Fruit fly (Drosophila melanogaster) whole organism, wandering third instar larva: ENCODE results near the gene Drsl3.

Experiments used
- Abd-B ChIP-seq: fragments of >200 bp; optimal IDR thresholded peaks from 2 replicates; lab custom pipeline; 2017; ENCODE audit warnings: missing biosample characterization, missing genetic modification characterization
- CG32264 ChIP-seq: fragments of 200-800 bp; sonication (Bioruptor generic); optimal IDR thresholded peaks from 2 replicates; lab custom pipeline; 2016; ENCODE audit warnings: missing biosample characterization, missing genetic modification characterization
- CG9705 ChIP-seq: fragments of 200-800 bp; sonication (Bioruptor generic); optimal IDR thresholded peaks from 2 replicates; lab custom pipeline; 2018; ENCODE audit warnings: missing biosample characterization, mild to moderate bottlenecking, missing genetic modification characterization
- CrebA ChIP-seq: fragments of 200-800 bp; sonication (Bioruptor generic); optimal IDR thresholded peaks from 2 replicates; lab custom pipeline; 2016; ENCODE audit warnings: missing biosample characterization, mild to moderate bottlenecking, missing genetic modification characterization, borderline replicate concordance
- Dfd ChIP-seq: fragments of >200 bp; optimal IDR thresholded peaks from 2 replicates; lab custom pipeline; 2017; ENCODE audit warnings: missing biosample characterization, missing genetic modification characterization
- Dif ChIP-seq: fragments of 200-275, 200-300 bp; sonication (Bioruptor generic); optimal IDR thresholded peaks from 2 replicates; lab custom pipeline; 2018; ENCODE audit warnings: missing biosample characterization, missing genetic modification characterization; ENCODE audit not compliant: partially characterized antibody
- GATAd ChIP-seq: sonication (Bioruptor generic); optimal IDR thresholded peaks from 2 replicates; lab custom pipeline; 2016; ENCODE audit warnings: missing biosample characterization, missing genetic modification characterization
- HLH106 ChIP-seq: fragments of 200-800 bp; optimal IDR thresholded peaks from 3 replicates; lab custom pipeline; 2019; ENCODE audit warnings: missing biosample characterization, mild to moderate bottlenecking, missing genetic modification characterization, moderate library complexity
- Hnf4 ChIP-seq: fragments of 200-800 bp; sonication (Bioruptor generic); optimal IDR thresholded peaks from 2 replicates; lab custom pipeline; 2016; ENCODE audit warnings: missing biosample characterization, mild to moderate bottlenecking, missing genetic modification characterization
- Hr83 ChIP-seq: fragments of 200-300 bp; sonication (Bioruptor generic); optimal IDR thresholded peaks from 2 replicates; lab custom pipeline; 2016; ENCODE audit warnings: missing biosample characterization, mild to moderate bottlenecking, missing genetic modification characterization, moderate library complexity; ENCODE audit not compliant: poor library complexity, severe bottlenecking
- Jra ChIP-seq: sonication (Bioruptor generic); optimal IDR thresholded peaks from 2 replicates; lab custom pipeline; 2016; ENCODE audit warnings: missing biosample characterization, missing genetic modification characterization
- Mio ChIP-seq: sonication (Bioruptor generic); optimal IDR thresholded peaks from 2 replicates; lab custom pipeline; 2016; ENCODE audit warnings: missing biosample characterization, missing genetic modification characterization
- Myc ChIP-seq: fragments of >200 bp; optimal IDR thresholded peaks from 2 replicates; lab custom pipeline; 2017
- N ChIP-seq: fragments of >200 bp; optimal IDR thresholded peaks from 2 replicates; lab custom pipeline; 2018; ENCODE audit warnings: missing biosample characterization, missing external identifiers, missing genetic modification characterization
- OdsH ChIP-seq: fragments of 200-800 bp; sonication (Bioruptor generic); optimal IDR thresholded peaks from 2 replicates; lab custom pipeline; 2016; ENCODE audit warnings: missing biosample characterization, mild to moderate bottlenecking, missing genetic modification characterization
- Rel ChIP-seq, 2 experiments: fragments of 200-800 bp; sonication (Bioruptor generic) in 1 of 2; optimal IDR thresholded peaks; 2 replicates in 1 of 2; 3 replicates in 1 of 2; lab custom pipeline; 2016 to 2019; ENCODE audit warnings: mild to moderate bottlenecking in 2 of 2, missing biosample characterization in 2 of 2, missing genetic modification characterization in 2 of 2, moderate library complexity in 1 of 2
- Sp1 ChIP-seq: fragments of 200-800 bp; sonication (Bioruptor generic); optimal IDR thresholded peaks from 3 replicates; lab custom pipeline; 2019; ENCODE audit warnings: missing biosample characterization, mild to moderate bottlenecking, missing genetic modification characterization, moderate library complexity
- br ChIP-seq: fragments of 200-800 bp; sonication (Bioruptor generic); optimal IDR thresholded peaks from 2 replicates; lab custom pipeline; 2016; ENCODE audit warnings: missing biosample characterization, missing genetic modification characterization
- brk ChIP-seq: fragments of 200-800 bp; sonication (Bioruptor generic); optimal IDR thresholded peaks from 2 replicates; lab custom pipeline; 2016; ENCODE audit warnings: missing biosample characterization, mild to moderate bottlenecking, missing genetic modification characterization
- dl ChIP-seq, 2 experiments: fragments of 175-275, 200-275 bp in 1 of 2; fragments of 200-275 bp in 1 of 2; sonication (Bioruptor generic); optimal IDR thresholded peaks; lab custom pipeline; 2018; ENCODE audit warnings: mild to moderate bottlenecking in 2 of 2, missing biosample characterization in 2 of 2, missing genetic modification characterization in 2 of 2, moderate library complexity in 2 of 2; ENCODE audit not compliant: partially characterized antibody in 2 of 2, insufficient read depth in 1 of 2
- dmrt93B ChIP-seq: fragments of 200-800 bp; sonication (Bioruptor generic); optimal IDR thresholded peaks from 2 replicates; lab custom pipeline; 2018; ENCODE audit warnings: missing biosample characterization, mild to moderate bottlenecking, missing genetic modification characterization
- dsf ChIP-seq: sonication (Bioruptor generic); optimal IDR thresholded peaks from 2 replicates; lab custom pipeline; 2016; ENCODE audit warnings: missing biosample characterization, missing genetic modification characterization, borderline replicate concordance
- ey ChIP-seq: fragments of 200-800 bp; sonication (Bioruptor generic); optimal IDR thresholded peaks from 2 replicates; lab custom pipeline; 2016; ENCODE audit warnings: missing biosample characterization, missing genetic modification characterization
- foxo ChIP-seq, 2 experiments: fragments of 200-800 bp; sonication (Bioruptor generic); optimal IDR thresholded peaks; 2 replicates in 1 of 2; 3 replicates in 1 of 2; lab custom pipeline; 2016 to 2017; ENCODE audit warnings: missing biosample characterization in 2 of 2, missing genetic modification characterization in 2 of 2
- fru ChIP-seq: fragments of 200-800 bp; sonication (Bioruptor generic); optimal IDR thresholded peaks from 3 replicates; lab custom pipeline; 2016; ENCODE audit warnings: missing biosample characterization, mild to moderate bottlenecking, missing genetic modification characterization
- h ChIP-seq: fragments of 200-800 bp; sonication (Bioruptor generic); optimal IDR thresholded peaks from 3 replicates; lab custom pipeline; 2016; ENCODE audit warnings: missing biosample characterization, mild to moderate bottlenecking, missing genetic modification characterization
- jim ChIP-seq: fragments of 175-275, 200-325 bp; sonication (Bioruptor generic); optimal IDR thresholded peaks from 2 replicates; lab custom pipeline; 2016; ENCODE audit warnings: missing biosample characterization, mild to moderate bottlenecking, missing genetic modification characterization
- lola ChIP-seq: fragments of >200 bp; optimal IDR thresholded peaks from 2 replicates; lab custom pipeline; 2017; ENCODE audit warnings: missing biosample characterization, missing genetic modification characterization
- pan ChIP-seq: fragments of >200 bp; optimal IDR thresholded peaks from 2 replicates; lab custom pipeline; 2017
- psq ChIP-seq: fragments of 200-800 bp; sonication (Bioruptor generic); optimal IDR thresholded peaks from 3 replicates; lab custom pipeline; 2017; ENCODE audit warnings: missing biosample characterization, mild to moderate bottlenecking, missing genetic modification characterization, moderate library complexity
- rgr ChIP-seq: fragments of 200-800 bp; sonication (Bioruptor generic); optimal IDR thresholded peaks from 3 replicates; lab custom pipeline; 2016; ENCODE audit warnings: missing biosample characterization, mild to moderate bottlenecking, missing genetic modification characterization
- sage ChIP-seq: fragments of 200-800 bp; sonication (Bioruptor generic); optimal IDR thresholded peaks from 2 replicates; lab custom pipeline; 2016; ENCODE audit warnings: missing biosample characterization, mild to moderate bottlenecking, missing genetic modification characterization
- sv ChIP-seq: fragments of 200-800 bp; sonication (Bioruptor generic); optimal IDR thresholded peaks from 3 replicates; lab custom pipeline; 2016; ENCODE audit warnings: missing biosample characterization, missing genetic modification characterization
- tai ChIP-seq: sonication (Bioruptor generic); optimal IDR thresholded peaks from 2 replicates; lab custom pipeline; 2016; ENCODE audit warnings: missing biosample characterization, missing genetic modification characterization
- usp ChIP-seq: fragments of >200 bp; optimal IDR thresholded peaks from 2 replicates; lab custom pipeline; 2017; ENCODE audit warnings: missing biosample characterization, missing genetic modification characterization
- woc ChIP-seq: sonication (Bioruptor generic); optimal IDR thresholded peaks from 2 replicates; lab custom pipeline; 2016; ENCODE audit warnings: missing biosample characterization, mild to moderate bottlenecking, missing genetic modification characterization

The Drsl3 gene

dm6 chr3L:3314049-3314448, 747 bp upstream of the Drsl3 start, which contains the start of gene Drsl2:
Drsl2 (plus strand) TSS chr3L:3314349.
- TF ChIP-seq dsf (GFP tag; lab: Kevin White, UChicago) (no peak), br (GFP tag; lab: Kevin White, UChicago) (no peak), pan (lab: Kevin White, UChicago) (no peak), ey (GFP tag; lab: Kevin White, UChicago) (no peak), GATAd (no peak), Dfd (no peak), lola (GFP tag; lab: Kevin White, UChicago) (no peak), HLH106 (tag; lab: Kevin White, UChicago) (no peak), jim (GFP tag; lab: Kevin White, UChicago) (no peak), fru (no peak)

DNA sequence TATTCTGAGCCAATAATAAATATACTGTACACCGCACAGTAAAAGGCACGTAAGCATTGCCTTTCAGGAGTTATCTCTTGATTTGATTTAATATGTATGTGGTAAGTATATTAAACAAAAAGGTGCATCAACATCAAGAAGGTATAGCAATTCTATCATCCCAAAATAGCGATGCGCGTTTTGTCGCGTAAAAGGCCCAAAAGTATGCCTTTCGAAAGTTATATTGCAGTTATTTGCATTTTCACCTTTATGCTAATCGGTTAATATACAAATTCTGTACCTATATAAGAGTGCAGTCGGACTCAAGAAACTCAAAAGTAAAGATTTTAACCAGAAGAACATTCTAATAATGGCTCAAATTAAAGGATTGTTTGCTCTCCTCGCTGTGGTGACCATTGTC, 492 bp downstream of the Drsl3 start, which contains the start of gene Drsl4:
Gene Drsl4 (plus strand): TSS at position 333 of the 400 bp plus-strand sequence.
- TF ChIP-seq Myc (lab: Kevin White, UChicago): peak; percentile 68
- TF ChIP-seq Hnf4 (GFP tag; lab: Kevin White, UChicago): peak; percentile 9
- TF ChIP-seq HLH106 (tag; lab: Kevin White, UChicago): no peak

dm6 chr3L:3316441-3316840, 1.6 kb downstream of the Drsl3 start, which contains the start of gene Drsl5:
Drsl5 (plus strand) TSS chr3L:3316781.
- TF ChIP-seq Myc (lab: Kevin White, UChicago) (peak; percentile 24), brk (GFP tag; lab: Kevin White, UChicago) (no peak)
- TF ChIP-seq, all 38 proteins: peak for 1

DNA sequence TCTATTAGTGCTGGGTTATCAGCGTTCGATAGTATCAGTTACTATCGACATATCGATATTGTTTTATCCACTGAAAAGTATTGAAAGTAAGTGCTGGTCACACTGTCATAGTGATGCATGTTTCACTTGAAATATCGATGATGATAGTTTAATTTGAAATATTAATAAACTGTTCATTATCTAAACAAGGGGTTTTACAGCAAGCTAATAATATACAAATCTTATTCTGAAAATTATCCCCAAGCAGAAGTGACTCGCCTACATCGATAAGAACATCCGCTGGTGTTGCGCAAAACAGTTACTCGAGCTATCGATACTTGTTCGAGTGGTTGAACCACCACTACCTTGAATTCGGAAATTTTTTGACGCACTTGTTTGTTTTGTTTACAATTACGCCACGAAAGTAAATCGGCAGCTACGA, 4.4 kb downstream of the Drsl3 start, which contains the start of the genes PIG-C, CG12016 and Dpm2:
Gene PIG-C (minus strand): TSS at position 10 of the 421 bp plus-strand sequence.
Gene CG12016 (plus strand): TSS at position 333 of the 421 bp plus-strand sequence.
Gene Dpm2 (plus strand): TSS at position 333 of the 421 bp plus-strand sequence.
- TF ChIP-seq CG9705: peak; percentile 64
- no peak for TF ChIP-seq GATAd
- TF ChIP-seq usp: no peak
- TF ChIP-seq CG32264 (GFP tag; lab: Kevin White, UChicago): peak; percentile 53
- peak; percentile 61 for TF ChIP-seq Sp1 (GFP tag; lab: Kevin White, UChicago)
- TF ChIP-seq psq: peak; percentile 47
- peak; percentile 59 for TF ChIP-seq sv
- peak; percentile 94 for TF ChIP-seq woc (GFP tag; lab: Kevin White, UChicago)
- TF ChIP-seq lola (GFP tag; lab: Kevin White, UChicago): no peak
- no peak for TF ChIP-seq tai (GFP tag; lab: Kevin White, UChicago)
- TF ChIP-seq pan (lab: Kevin White, UChicago): no peak
- peak; percentile 27 for TF ChIP-seq dsf (GFP tag; lab: Kevin White, UChicago)
- TF ChIP-seq foxo (GFP tag; optimal IDR thresholded peaks at IDR 0.05; lab: Kevin White, UChicago): peak in 1 of 2 experiments; percentile 80
- peak; percentile 76 for TF ChIP-seq fru
- TF ChIP-seq rgr: peak; percentile 77
- TF ChIP-seq N (GFP tag; lab: Kevin White, UChicago): no peak
- peak; percentile 84 for TF ChIP-seq Jra (GFP tag; lab: Kevin White, UChicago)
- peak; percentile 77 for TF ChIP-seq HLH106 (tag; lab: Kevin White, UChicago)
- no peak for TF ChIP-seq CrebA (GFP tag; lab: Kevin White, UChicago)
- TF ChIP-seq Dif (GFP tag; lab: Kevin White, UChicago): no peak
- no peak for TF ChIP-seq brk (GFP tag; lab: Kevin White, UChicago)
- TF ChIP-seq Abd-B (GFP tag; lab: Kevin White, UChicago): no peak
- no peak for TF ChIP-seq h
- TF ChIP-seq dmrt93B (GFP tag; lab: Kevin White, UChicago): no peak
- TF ChIP-seq br (GFP tag; lab: Kevin White, UChicago): peak; percentile 74
- no peak for TF ChIP-seq Dfd
- no peak for TF ChIP-seq dl (GFP tag; optimal IDR thresholded peaks at IDR 0.05; lab: Kevin White, UChicago; ENCODE audit: insufficient read depth in 1 of 2, partially characterized antibody in 2 of 2)
- peak; percentile 1 for TF ChIP-seq Mio
- TF ChIP-seq jim (GFP tag; lab: Kevin White, UChicago): no peak
- peak; percentile 52 for TF ChIP-seq Myc (lab: Kevin White, UChicago)
- no peak for TF ChIP-seq sage (GFP tag; lab: Kevin White, UChicago)
- TF ChIP-seq OdsH: peak; percentile 61
- TF ChIP-seq Hr83 (GFP tag; lab: Kevin White, UChicago): peak; percentile 18
- peak; percentile 70 for TF ChIP-seq ey (GFP tag; lab: Kevin White, UChicago)
- TF ChIP-seq Rel (GFP tag; optimal IDR thresholded peaks at IDR 0.05; lab: Kevin White, UChicago): no peak
- peak; percentile 63 for TF ChIP-seq Rel (tag; optimal IDR thresholded peaks at IDR 0.05; lab: Kevin White, UChicago)
- TF ChIP-seq Hnf4 (GFP tag; lab: Kevin White, UChicago): peak; percentile 84
